Fruit fly (Drosophila melanogaster) whole organism, adult: Measurements from ENCODE around the gene CG17036.

Source experiments
- CG11617 ChIP-seq: fragments of 200-800 bp; sonication (Bioruptor generic); optimal IDR thresholded peaks from 2 replicates; lab custom pipeline; 2017; ENCODE audit warnings: mild to moderate bottlenecking, missing biosample characterization, missing genetic modification reagents, missing genetic modification characterization
- CG12768 ChIP-seq: fragments of 200-800 bp; sonication (Bioruptor generic); optimal IDR thresholded peaks from 2 replicates; lab custom pipeline; 2017; ENCODE audit warnings: missing biosample characterization, missing genetic modification characterization, mild to moderate bottlenecking, moderate library complexity, missing genetic modification reagents
- CG14711 ChIP-seq: fragments of 200-800 bp; sonication (Bioruptor generic); optimal IDR thresholded peaks from 2 replicates; lab custom pipeline; 2018; ENCODE audit warnings: missing biosample characterization, mild to moderate bottlenecking, missing genetic modification characterization, moderate library complexity
- CG33017 ChIP-seq: fragments of 200-800 bp; sonication (Bioruptor generic); optimal IDR thresholded peaks from 2 replicates; lab custom pipeline; 2018; ENCODE audit warnings: missing biosample characterization, mild to moderate bottlenecking, missing genetic modification characterization, moderate library complexity
- CG5204 ChIP-seq: fragments of 200-800 bp; sonication (Bioruptor generic); optimal IDR thresholded peaks from 2 replicates; lab custom pipeline; 2016; ENCODE audit warnings: missing biosample characterization, missing genetic modification characterization
- CG7045 ChIP-seq: fragments of 200-800 bp; sonication (Bioruptor generic); optimal IDR thresholded peaks from 2 replicates; lab custom pipeline; 2017; ENCODE audit warnings: missing biosample characterization, mild to moderate bottlenecking, missing genetic modification characterization
- Clk ChIP-seq: fragments of 200-800 bp; sonication (Bioruptor generic); optimal IDR thresholded peaks from 2 replicates; lab custom pipeline; 2017; ENCODE audit warnings: missing biosample characterization, missing genetic modification characterization
- Crg-1 ChIP-seq: fragments of 200-800 bp; sonication (Bioruptor generic); optimal IDR thresholded peaks from 2 replicates; lab custom pipeline; 2016; ENCODE audit warnings: missing biosample characterization, missing genetic modification characterization
- Mnt ChIP-seq: fragments of 200-800 bp; sonication (Bioruptor generic); optimal IDR thresholded peaks from 2 replicates; lab custom pipeline; 2016; ENCODE audit warnings: missing biosample characterization, mild to moderate bottlenecking, missing genetic modification characterization
- cic ChIP-seq: fragments of 200-800 bp; sonication (Bioruptor generic); optimal IDR thresholded peaks from 2 replicates; lab custom pipeline; 2017; ENCODE audit warnings: missing biosample characterization, mild to moderate bottlenecking, missing genetic modification characterization, moderate library complexity
- pad ChIP-seq: fragments of 200-800 bp; sonication (Bioruptor generic); optimal IDR thresholded peaks from 3 replicates; lab custom pipeline; 2017; ENCODE audit warnings: missing biosample characterization, missing genetic modification characterization, mild to moderate bottlenecking, moderate library complexity, missing genetic modification reagents
- toe ChIP-seq: fragments of 200-800 bp; sonication (Bioruptor generic); optimal IDR thresholded peaks from 2 replicates; lab custom pipeline; 2016; ENCODE audit warnings: missing biosample characterization, missing genetic modification characterization

DNA sequence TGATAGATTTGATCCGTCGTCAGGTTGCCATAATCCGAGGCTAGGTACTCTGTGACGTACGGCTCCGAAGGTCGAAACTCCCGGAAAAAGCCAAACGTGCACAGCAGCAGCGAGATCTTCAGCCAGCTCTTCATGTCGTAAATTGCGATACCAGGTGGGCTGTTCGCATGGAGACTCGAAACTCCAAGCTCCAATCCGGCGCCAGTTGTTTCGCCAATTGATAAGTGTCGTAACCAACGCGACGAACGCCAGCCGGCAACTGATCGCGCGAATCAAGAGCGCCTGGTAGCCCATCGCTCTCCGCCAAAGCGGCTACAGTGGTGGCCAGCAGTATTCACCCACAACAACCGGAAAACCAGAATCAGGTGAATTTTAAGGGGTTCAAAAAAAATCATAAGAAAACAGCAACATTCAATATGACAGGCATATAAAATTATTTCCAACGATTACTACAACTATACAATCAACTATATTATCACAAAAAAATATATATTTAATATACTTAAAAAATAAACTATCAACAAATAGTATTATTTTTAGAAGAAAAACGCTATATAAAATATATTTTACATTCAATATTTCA, at the start of gene CG17036:
- TF ChIP-seq CG14711 (peak; percentile 6), CG5204 (GFP tag; lab: Kevin White, UChicago) (no peak), CG11617 (GFP tag; lab: Kevin White, UChicago) (peak; percentile 67), CG33017 (no peak), Clk (GFP tag; lab: Kevin White, UChicago) (no peak), CG12768 (GFP tag; lab: Kevin White, UChicago) (peak; percentile 27), pad (GFP tag; lab: Kevin White, UChicago) (peak; percentile 31), toe (GFP tag; lab: Kevin White, UChicago) (no peak), Crg-1 (GFP tag; lab: Kevin White, UChicago) (no peak), CG7045 (GFP tag; lab: Kevin White, UChicago) (no peak), cic (no peak), Mnt (peak; percentile 21)
